Fruit fly (Drosophila melanogaster) whole organism, embryonic: ENCODE data around the gene Obp99c.

Experiments
- Asciz ChIP-seq: fragments of 200-800 bp; sonication (Bioruptor generic); optimal IDR thresholded peaks from 2 replicates; lab custom pipeline; 2017; ENCODE audit warnings: missing biosample characterization, mild to moderate bottlenecking, missing genetic modification characterization, missing genetic modification reagents
- B-H1 ChIP-seq: fragments of 200-800 bp; sonication (Bioruptor generic); IDR thresholded peaks from 3 replicates; pipeline ENCODE4 v1.3.6; 2022; ENCODE audit warnings: missing biosample characterization, missing genetic modification characterization
- Blimp-1 ChIP-seq: fragments of 200-800 bp; sonication (Bioruptor generic); optimal IDR thresholded peaks from 3 replicates; lab custom pipeline; 2018; ENCODE audit warnings: missing biosample characterization, missing genetic modification characterization, mild to moderate bottlenecking, moderate library complexity, missing genetic modification reagents
- C15 ChIP-seq: fragments of 200-800 bp; sonication (Bioruptor generic); IDR thresholded peaks from 3 replicates; pipeline ENCODE4 v1.3.6; 2022; ENCODE audit warnings: missing biosample characterization, missing genetic modification characterization
- CG10431 ChIP-seq: fragments of 200-800 bp; sonication (Bioruptor generic); optimal IDR thresholded peaks from 3 replicates; lab custom pipeline; 2018; ENCODE audit warnings: missing biosample characterization, mild to moderate bottlenecking, missing genetic modification characterization
- CG10565 ChIP-seq: fragments of 200-800 bp; sonication (Bioruptor generic); optimal IDR thresholded peaks from 3 replicates; lab custom pipeline; 2016; ENCODE audit warnings: missing biosample characterization, mild to moderate bottlenecking, missing genetic modification characterization
- CG10979 ChIP-seq: fragments of 200-800 bp; sonication (Bioruptor generic); optimal IDR thresholded peaks from 2 replicates; lab custom pipeline; 2018; ENCODE audit warnings: missing biosample characterization, mild to moderate bottlenecking, missing genetic modification characterization, moderate library complexity
- CG11723 ChIP-seq: fragments of 200-800 bp; sonication (Bioruptor generic); optimal IDR thresholded peaks from 2 replicates; lab custom pipeline; 2017; ENCODE audit warnings: missing biosample characterization, mild to moderate bottlenecking, missing genetic modification characterization
- CG12155 ChIP-seq: fragments of 200-800 bp; sonication (Bioruptor generic); optimal IDR thresholded peaks from 3 replicates; lab custom pipeline; 2016; ENCODE audit warnings: missing biosample characterization, missing genetic modification characterization
- CG1233 ChIP-seq: fragments of 200-800 bp; sonication (Bioruptor generic); optimal IDR thresholded peaks from 4 replicates; lab custom pipeline; 2018; ENCODE audit warnings: missing biosample characterization, mild to moderate bottlenecking, missing genetic modification characterization
- CG12659 ChIP-seq: fragments of 200-800 bp; sonication (Bioruptor generic); optimal IDR thresholded peaks from 3 replicates; lab custom pipeline; 2017; ENCODE audit warnings: mild to moderate bottlenecking, missing biosample characterization, missing genetic modification reagents, missing genetic modification characterization
- CG13624 ChIP-seq: fragments of 200-800 bp; sonication (Bioruptor generic); optimal IDR thresholded peaks from 2 replicates; lab custom pipeline; 2016; ENCODE audit warnings: missing biosample characterization, missing genetic modification characterization
- CG15479 ChIP-seq: fragments of 200-800 bp; sonication (Bioruptor generic); optimal IDR thresholded peaks from 3 replicates; lab custom pipeline; 2019; ENCODE audit warnings: missing biosample characterization, mild to moderate bottlenecking, missing genetic modification characterization, moderate library complexity
- CG16863 ChIP-seq: fragments of 200-800 bp; sonication (Bioruptor generic); optimal IDR thresholded peaks from 3 replicates; lab custom pipeline; 2016; ENCODE audit warnings: missing biosample characterization, missing genetic modification characterization
- CG17385 ChIP-seq: fragments of 200-800 bp; sonication (Bioruptor generic); optimal IDR thresholded peaks from 3 replicates; lab custom pipeline; 2018; ENCODE audit warnings: missing biosample characterization, mild to moderate bottlenecking, missing genetic modification characterization
- CG18262 ChIP-seq: fragments of 200-800 bp; optimal IDR thresholded peaks from 3 replicates; lab custom pipeline; 2019; ENCODE audit warnings: missing biosample characterization, mild to moderate bottlenecking, missing genetic modification characterization, moderate library complexity
- CG2199 ChIP-seq: fragments of 200-800 bp; sonication (Bioruptor generic); IDR thresholded peaks from 3 replicates; pipeline ENCODE4 v1.3.6; 2022; ENCODE audit warnings: missing biosample characterization, missing genetic modification characterization
- CG2889 ChIP-seq: fragments of 200-800 bp; sonication (Bioruptor generic); IDR thresholded peaks from 3 replicates; pipeline ENCODE4 v1.3.6; 2022; ENCODE audit warnings: missing biosample characterization, missing genetic modification characterization
- CG33557 ChIP-seq: fragments of 200-800 bp; sonication (Bioruptor generic); optimal IDR thresholded peaks from 2 replicates; lab custom pipeline; 2019; ENCODE audit warnings: missing biosample characterization, mild to moderate bottlenecking, missing genetic modification characterization, moderate library complexity
- CG5953 ChIP-seq: fragments of 200-800 bp; sonication (Bioruptor generic); IDR thresholded peaks from 2 replicates; pipeline ENCODE4 v1.3.6; 2022; ENCODE audit warnings: missing biosample characterization, missing genetic modification characterization
- CG6765 ChIP-seq: fragments of 200-800 bp; sonication (Bioruptor generic); optimal IDR thresholded peaks from 3 replicates; lab custom pipeline; 2017; ENCODE audit warnings: missing biosample characterization, mild to moderate bottlenecking, missing genetic modification characterization
- CG6854 ChIP-seq: fragments of 200-800 bp; sonication (Bioruptor generic); optimal IDR thresholded peaks from 3 replicates; lab custom pipeline; 2017; ENCODE audit warnings: missing biosample characterization, mild to moderate bottlenecking, missing genetic modification characterization
- CG7556 ChIP-seq: fragments of 200-800 bp; sonication (Bioruptor generic); optimal IDR thresholded peaks from 2 replicates; lab custom pipeline; 2017; ENCODE audit warnings: missing biosample characterization, mild to moderate bottlenecking, missing genetic modification characterization
- CG7928 ChIP-seq: fragments of 200-800 bp; sonication (Bioruptor generic); optimal IDR thresholded peaks from 2 replicates; lab custom pipeline; 2017; ENCODE audit warnings: missing biosample characterization, mild to moderate bottlenecking, missing genetic modification characterization
- CG8089 ChIP-seq: fragments of 200-800 bp; sonication (Bioruptor generic); optimal IDR thresholded peaks from 3 replicates; lab custom pipeline; 2016; ENCODE audit warnings: missing biosample characterization, missing genetic modification characterization
- CG8359 ChIP-seq: fragments of 200-800 bp; sonication (Bioruptor generic); optimal IDR thresholded peaks from 2 replicates; lab custom pipeline; 2017; ENCODE audit warnings: missing biosample characterization, mild to moderate bottlenecking, missing genetic modification characterization, borderline replicate concordance
- CG9609 ChIP-seq: fragments of 200-800 bp; sonication (Bioruptor generic); optimal IDR thresholded peaks from 3 replicates; lab custom pipeline; 2016; ENCODE audit warnings: missing biosample characterization, missing genetic modification characterization
- Chrac-16 ChIP-seq: fragments of 200-800 bp; sonication (Bioruptor generic); optimal IDR thresholded peaks from 3 replicates; lab custom pipeline; 2016; ENCODE audit warnings: missing biosample characterization, missing genetic modification characterization
- Drgx ChIP-seq: fragments of 200-800 bp; sonication (Bioruptor generic); IDR thresholded peaks from 2 replicates; pipeline ENCODE4 v1.3.6; 2022; ENCODE audit warnings: missing biosample characterization, missing genetic modification characterization
- HLH4C ChIP-seq: fragments of 200-800 bp; sonication (Bioruptor generic); IDR thresholded peaks from 3 replicates; pipeline ENCODE4 v1.3.6; 2022; ENCODE audit warnings: missing biosample characterization, missing genetic modification characterization; ENCODE audit not compliant: partially characterized antibody
- Hr51 ChIP-seq, 2 experiments: fragments of 200-800 bp; sonication (Bioruptor generic); optimal IDR thresholded peaks; 2 replicates in 1 of 2; 3 replicates in 1 of 2; lab custom pipeline; 2016 to 2018; ENCODE audit warnings: missing biosample characterization in 2 of 2, missing genetic modification characterization in 2 of 2, mild to moderate bottlenecking in 1 of 2, moderate library complexity in 1 of 2
- Hsf ChIP-seq: fragments of 200-800 bp; sonication (Bioruptor generic); optimal IDR thresholded peaks from 3 replicates; lab custom pipeline; 2016; ENCODE audit warnings: missing biosample characterization, missing genetic modification characterization
- Max ChIP-seq: fragments of 200-800 bp; sonication (Bioruptor generic); optimal IDR thresholded peaks from 2 replicates; lab custom pipeline; 2016; ENCODE audit warnings: missing biosample characterization, mild to moderate bottlenecking, missing genetic modification characterization
- Neu2 ChIP-seq: fragments of 200-800 bp; sonication (Bioruptor generic); optimal IDR thresholded peaks from 3 replicates; lab custom pipeline; 2016; ENCODE audit warnings: missing biosample characterization, missing genetic modification characterization, borderline replicate concordance
- Pdp1 ChIP-seq, 2 experiments: fragments of 200-800 bp; sonication (Bioruptor generic); optimal IDR thresholded peaks; 3 replicates each; lab custom pipeline; 2016; ENCODE audit warnings: missing biosample characterization in 2 of 2, missing genetic modification characterization in 2 of 2, mild to moderate bottlenecking in 1 of 2, moderate library complexity in 1 of 2
- Tbp ChIP-seq: fragments of >200 bp; optimal IDR thresholded peaks from 2 replicates; lab custom pipeline; 2018; ENCODE audit warnings: missing biosample characterization, missing genetic modification characterization
- cwo ChIP-seq: fragments of 200-800 bp; sonication (Bioruptor generic); optimal IDR thresholded peaks from 3 replicates; lab custom pipeline; 2017; ENCODE audit warnings: missing biosample characterization, missing genetic modification characterization, mild to moderate bottlenecking, moderate library complexity, missing genetic modification reagents
- gt ChIP-seq: fragments of 200-800 bp; sonication (Bioruptor generic); IDR thresholded peaks from 2 replicates; pipeline ENCODE4 v1.3.6; 2022; ENCODE audit warnings: missing biosample characterization, missing genetic modification characterization
- ind ChIP-seq: fragments of 200-800 bp; sonication (Bioruptor generic); optimal IDR thresholded peaks from 3 replicates; lab custom pipeline; 2016; ENCODE audit warnings: missing biosample characterization, missing genetic modification characterization
- jumu ChIP-seq: fragments of 200-800 bp; sonication (Bioruptor generic); optimal IDR thresholded peaks from 3 replicates; lab custom pipeline; 2016; ENCODE audit warnings: missing biosample characterization, missing genetic modification characterization
- lilli ChIP-seq: fragments of 200-800 bp; sonication (Bioruptor generic); optimal IDR thresholded peaks from 3 replicates; lab custom pipeline; 2016; ENCODE audit warnings: missing biosample characterization, missing genetic modification characterization
- lola ChIP-seq, 3 experiments: fragments of >200 bp in 2 of 3; fragments of 200-800 bp in 1 of 3; sonication (Bioruptor generic) in 1 of 3; optimal IDR thresholded peaks; 2 replicates each; lab custom pipeline; 2017 to 2019; ENCODE audit warnings: missing biosample characterization in 3 of 3, missing genetic modification characterization in 3 of 3, mild to moderate bottlenecking in 1 of 3, moderate library complexity in 1 of 3
- nmo ChIP-seq: fragments of 200-800 bp; sonication (Bioruptor generic); optimal IDR thresholded peaks from 2 replicates; lab custom pipeline; 2018; ENCODE audit warnings: missing biosample characterization, mild to moderate bottlenecking, missing genetic modification characterization, moderate library complexity
- repo ChIP-seq: fragments of 200-800 bp; sonication (Bioruptor generic); optimal IDR thresholded peaks from 2 replicates; lab custom pipeline; 2016; ENCODE audit warnings: missing biosample characterization, missing genetic modification characterization
- ro ChIP-seq: fragments of 200-800 bp; sonication (Bioruptor generic); IDR thresholded peaks from 2 replicates; pipeline ENCODE4 v1.3.6; 2022; ENCODE audit warnings: missing biosample characterization, missing genetic modification characterization
- slbo ChIP-seq: fragments of 200-800 bp; sonication (Bioruptor generic); IDR thresholded peaks from 2 replicates; pipeline ENCODE4 v1.3.6; 2022; ENCODE audit warnings: missing biosample characterization, missing genetic modification characterization
- so ChIP-seq: fragments of 200-800 bp; sonication (Bioruptor generic); IDR thresholded peaks from 3 replicates; pipeline ENCODE4 v1.3.6; 2022; ENCODE audit warnings: missing biosample characterization, missing genetic modification characterization
- sug ChIP-seq: fragments of 200-800 bp; optimal IDR thresholded peaks from 2 replicates; lab custom pipeline; 2019; ENCODE audit warnings: missing biosample characterization, mild to moderate bottlenecking, missing genetic modification characterization, moderate library complexity
- trem ChIP-seq: fragments of 200-800 bp; optimal IDR thresholded peaks from 3 replicates; lab custom pipeline; 2019; ENCODE audit warnings: missing biosample characterization, mild to moderate bottlenecking, missing genetic modification characterization, moderate library complexity
- unc-4 ChIP-seq: fragments of 200-800 bp; sonication (Bioruptor generic); IDR thresholded peaks from 2 replicates; pipeline ENCODE4 v1.3.6; 2022; ENCODE audit warnings: missing biosample characterization, missing genetic modification characterization; ENCODE audit not compliant: partially characterized antibody

The Obp99c gene

DNA sequence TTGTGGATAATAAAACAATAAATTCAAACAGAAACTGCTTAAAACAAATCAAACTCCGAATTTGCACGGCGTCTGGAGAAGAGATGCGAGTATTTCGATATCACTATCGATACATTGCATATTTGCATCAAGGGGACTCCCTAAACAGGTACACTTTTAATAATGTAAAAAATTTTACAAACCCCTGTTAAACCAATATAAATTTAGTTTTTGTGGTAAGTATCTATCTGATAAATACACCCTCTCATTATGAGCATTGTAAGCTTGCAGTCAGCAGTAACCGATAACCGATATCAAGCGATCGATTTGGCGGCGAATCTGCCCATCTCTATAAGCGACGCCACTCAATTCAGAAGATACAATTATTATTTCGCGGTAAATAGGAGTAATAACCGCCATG is 13.8 kb downstream of the Obp99c start, which contains the start of the genes Bub3 and Cap-D2 (continued):
- TF ChIP-seq ind (GFP tag; lab: Kevin White, UChicago) (peak; percentile 78), CG7928 (peak; percentile 14), CG12155 (GFP tag; lab: Kevin White, UChicago) (peak; percentile 70), Drgx (GFP tag; lab: Robert Waterston, UW) (no peak; the same call in 1 of the 2 replicates), lilli (GFP tag; lab: Kevin White, UChicago) (peak; percentile 83), jumu (GFP tag; lab: Kevin White, UChicago) (peak; percentile 86), lola (GFP tag; optimal IDR thresholded peaks at IDR 0.05; lab: Kevin White, UChicago) (peak in 1 of 3 experiments; percentile 68), gt (GFP tag; lab: Robert Waterston, UW) (no peak), CG12659 (GFP tag; lab: Kevin White, UChicago) (peak; percentile 71), repo (GFP tag; lab: Kevin White, UChicago) (peak; percentile 73), B-H1 (GFP tag; lab: Robert Waterston, UW) (peak; percentile 47; the same call in 2 of the 3 replicates), CG8089 (GFP tag; lab: Kevin White, UChicago) (peak; percentile 73), unc-4 (peak; percentile 84), CG10431 (GFP tag; lab: Kevin White, UChicago) (no peak), so (no peak), CG6765 (GFP tag; lab: Kevin White, UChicago) (peak; percentile 7), Blimp-1 (GFP tag; lab: Kevin White, UChicago) (peak; percentile 63), Asciz (GFP tag; lab: Kevin White, UChicago) (no peak), CG2889 (peak; percentile 60), CG18262 (tag; lab: Kevin White, UChicago) (no peak), Tbp (GFP tag; lab: Kevin White, UChicago) (no peak), CG16863 (peak; percentile 66), Hsf (GFP tag; lab: Kevin White, UChicago) (peak; percentile 85), CG5953 (GFP tag; lab: Robert Waterston, UW) (no peak), CG10565 (peak; percentile 19), HLH4C (GFP tag; lab: Robert Waterston, UW) (peak; percentile 86), trem (tag; lab: Kevin White, UChicago) (peak; percentile 87), CG8359 (GFP tag; lab: Kevin White, UChicago) (no peak), Pdp1 (GFP tag; optimal IDR thresholded peaks at IDR 0.05; lab: Kevin White, UChicago) (peak; percentile 69 to 70), CG17385 (GFP tag; lab: Kevin White, UChicago) (peak; percentile 51), CG9609 (GFP tag; lab: Kevin White, UChicago) (peak; percentile 63), Chrac-16 (peak; percentile 74), CG11723 (GFP tag; lab: Kevin White, UChicago) (peak; percentile 16), sug (no peak), CG7556 (GFP tag; lab: Kevin White, UChicago) (peak; percentile 40), slbo (GFP tag; lab: Robert Waterston, UW) (peak; percentile 81), CG33557 (GFP tag; lab: Kevin White, UChicago) (peak; percentile 46), cwo (GFP tag; lab: Kevin White, UChicago) (peak; percentile 29), ro (GFP tag; lab: Robert Waterston, UW) (no peak), CG10979 (peak; percentile 67), CG15479 (GFP tag; lab: Kevin White, UChicago) (no peak), Neu2 (GFP tag; lab: Kevin White, UChicago) (peak; percentile 12), Hr51 (GFP tag; optimal IDR thresholded peaks at IDR 0.05; lab: Kevin White, UChicago) (peak in 1 of 2 experiments; percentile 70), CG6854 (GFP tag; lab: Kevin White, UChicago) (no peak), nmo (GFP tag; lab: Kevin White, UChicago) (peak; percentile 75), Max (GFP tag; lab: Kevin White, UChicago) (peak; percentile 78), CG2199 (GFP tag; lab: Robert Waterston, UW) (no peak), CG13624 (GFP tag; lab: Kevin White, UChicago) (peak; percentile 82), CG1233 (GFP tag; lab: Kevin White, UChicago) (peak; percentile 60), C15 (GFP tag; lab: Robert Waterston, UW) (no peak)
